Fruit fly (Drosophila melanogaster) whole organism, embryonic: ENCODE measurements around the gene CG13893.

Experiments
- ATbp ChIP-seq: fragments of 200-800 bp; sonication (Bioruptor generic); optimal IDR thresholded peaks from 2 replicates; lab custom pipeline; 2017; ENCODE audit warnings: missing biosample characterization, mild to moderate bottlenecking, missing genetic modification characterization, missing genetic modification reagents
- Atf-2 ChIP-seq: fragments of 200-800 bp; sonication (Bioruptor generic); optimal IDR thresholded peaks from 2 replicates; lab custom pipeline; 2016; ENCODE audit warnings: missing biosample characterization, missing genetic modification characterization
- B-H1 ChIP-seq: fragments of 200-800 bp; sonication (Bioruptor generic); IDR thresholded peaks from 3 replicates; pipeline ENCODE4 v1.3.6; 2022; ENCODE audit warnings: missing biosample characterization, missing genetic modification characterization
- CG11093 ChIP-seq: fragments of 200-800 bp; sonication (Bioruptor generic); IDR thresholded peaks from 3 replicates; pipeline ENCODE4 v1.3.6; 2022; ENCODE audit warnings: missing biosample characterization, missing genetic modification characterization
- CG12391 ChIP-seq: fragments of 200-800 bp; sonication (Bioruptor generic); optimal IDR thresholded peaks from 3 replicates; lab custom pipeline; 2018; ENCODE audit warnings: missing biosample characterization, mild to moderate bottlenecking, missing genetic modification characterization, moderate library complexity
- CG13296 ChIP-seq: fragments of 200-800 bp; sonication (Bioruptor generic); optimal IDR thresholded peaks from 3 replicates; lab custom pipeline; 2018; ENCODE audit warnings: missing biosample characterization, mild to moderate bottlenecking, missing genetic modification characterization
- CG13624 ChIP-seq: fragments of 200-800 bp; sonication (Bioruptor generic); optimal IDR thresholded peaks from 2 replicates; lab custom pipeline; 2016; ENCODE audit warnings: missing biosample characterization, missing genetic modification characterization
- CG13894 ChIP-seq: fragments of 200-800 bp; sonication (Bioruptor generic); optimal IDR thresholded peaks from 3 replicates; lab custom pipeline; 2018; ENCODE audit warnings: missing biosample characterization, mild to moderate bottlenecking, missing genetic modification characterization, moderate library complexity
- CG14667 ChIP-seq: fragments of 200-800 bp; sonication (Bioruptor generic); IDR thresholded peaks from 2 replicates; pipeline ENCODE4 v1.3.6; 2022; ENCODE audit warnings: missing biosample characterization, missing genetic modification characterization
- CG15696 ChIP-seq: fragments of 200-800 bp; sonication (Bioruptor generic); optimal IDR thresholded peaks from 2 replicates; lab custom pipeline; 2019; ENCODE audit warnings: missing biosample characterization, mild to moderate bottlenecking, missing genetic modification characterization, moderate library complexity
- CG17186 ChIP-seq: fragments of 200-800 bp; sonication (Bioruptor generic); optimal IDR thresholded peaks from 3 replicates; lab custom pipeline; 2017; ENCODE audit warnings: missing biosample characterization, missing genetic modification reagents, missing genetic modification characterization
- CG17568 ChIP-seq: fragments of 200-800 bp; sonication (Bioruptor generic); optimal IDR thresholded peaks from 2 replicates; lab custom pipeline; 2018; ENCODE audit warnings: missing biosample characterization, mild to moderate bottlenecking, missing genetic modification characterization, moderate library complexity
- CG17802 ChIP-seq: fragments of 200-800 bp; sonication (Bioruptor generic); optimal IDR thresholded peaks from 2 replicates; lab custom pipeline; 2018; ENCODE audit warnings: missing biosample characterization, mild to moderate bottlenecking, missing genetic modification characterization, moderate library complexity
- CG18764 ChIP-seq: fragments of 200-800 bp; sonication (Bioruptor generic); optimal IDR thresholded peaks from 3 replicates; lab custom pipeline; 2016; ENCODE audit warnings: missing biosample characterization, missing genetic modification characterization
- CG31365 ChIP-seq: fragments of 200-800 bp; sonication (Bioruptor generic); optimal IDR thresholded peaks from 2 replicates; lab custom pipeline; 2018; ENCODE audit warnings: missing biosample characterization, mild to moderate bottlenecking, missing genetic modification characterization
- CG4730 ChIP-seq: fragments of 200-800 bp; sonication (Bioruptor generic); IDR thresholded peaks from 2 replicates; pipeline ENCODE4 v1.3.6; 2022; ENCODE audit warnings: missing biosample characterization, missing genetic modification characterization
- CG8281 ChIP-seq: fragments of 200-800 bp; sonication (Bioruptor generic); optimal IDR thresholded peaks from 2 replicates; lab custom pipeline; 2018; ENCODE audit warnings: missing biosample characterization, mild to moderate bottlenecking, missing genetic modification characterization, moderate library complexity
- CG8359 ChIP-seq: fragments of 200-800 bp; sonication (Bioruptor generic); optimal IDR thresholded peaks from 2 replicates; lab custom pipeline; 2017; ENCODE audit warnings: missing biosample characterization, mild to moderate bottlenecking, missing genetic modification characterization, borderline replicate concordance
- CG9932 ChIP-seq: fragments of 200-800 bp; sonication (Bioruptor generic); IDR thresholded peaks from 2 replicates; pipeline ENCODE4 v1.3.6; 2022; ENCODE audit warnings: missing biosample characterization, missing genetic modification characterization
- Dfd ChIP-seq, 2 experiments: fragments of >200 bp; optimal IDR thresholded peaks; 2 replicates each; lab custom pipeline; 2017; ENCODE audit warnings: missing biosample characterization in 2 of 2, missing genetic modification characterization in 2 of 2
- Elba2 ChIP-seq: fragments of 200-800 bp; sonication (Bioruptor generic); optimal IDR thresholded peaks from 3 replicates; lab custom pipeline; 2016; ENCODE audit warnings: missing biosample characterization, missing genetic modification characterization
- Gsc ChIP-seq: fragments of 200-800 bp; sonication (Bioruptor generic); IDR thresholded peaks from 2 replicates; pipeline ENCODE4 v1.3.6; 2022; ENCODE audit warnings: missing biosample characterization, missing genetic modification characterization
- H2.0 ChIP-seq: fragments of 200-800 bp; sonication (Bioruptor generic); IDR thresholded peaks from 2 replicates; pipeline ENCODE4 v1.3.6; 2022; ENCODE audit warnings: missing biosample characterization, missing genetic modification characterization
- Hr51 ChIP-seq, 2 experiments: fragments of 200-800 bp; sonication (Bioruptor generic); optimal IDR thresholded peaks; 2 replicates in 1 of 2; 3 replicates in 1 of 2; lab custom pipeline; 2016 to 2018; ENCODE audit warnings: missing biosample characterization in 2 of 2, missing genetic modification characterization in 2 of 2, mild to moderate bottlenecking in 1 of 2, moderate library complexity in 1 of 2
- Nf-YB ChIP-seq: fragments of 200-800 bp; sonication (Bioruptor generic); optimal IDR thresholded peaks from 3 replicates; lab custom pipeline; 2019; ENCODE audit warnings: missing biosample characterization, mild to moderate bottlenecking, missing genetic modification characterization, moderate library complexity
- Rfx ChIP-seq: fragments of 200-800 bp; sonication (Bioruptor generic); IDR thresholded peaks from 2 replicates; pipeline ENCODE4 v1.3.6; 2022; ENCODE audit warnings: missing biosample characterization, missing genetic modification characterization
- aop ChIP-seq: fragments of 200-800 bp; sonication (Bioruptor generic); IDR thresholded peaks from 2 replicates; pipeline ENCODE4 v1.3.6; 2022; ENCODE audit warnings: missing biosample characterization, missing genetic modification characterization
- ap ChIP-seq: fragments of 200-800 bp; sonication (Bioruptor generic); IDR thresholded peaks from 2 replicates; pipeline ENCODE4 v1.3.6; 2022; ENCODE audit warnings: missing biosample characterization, missing genetic modification characterization
- ci ChIP-seq: fragments of 200-800 bp; sonication (Bioruptor generic); IDR thresholded peaks from 3 replicates; pipeline ENCODE4 v1.3.6; 2022; ENCODE audit warnings: missing biosample characterization, missing genetic modification characterization
- corto ChIP-seq: fragments of 200-800 bp; sonication (Bioruptor generic); optimal IDR thresholded peaks from 2 replicates; lab custom pipeline; 2016; ENCODE audit warnings: missing biosample characterization, mild to moderate bottlenecking, missing genetic modification characterization, moderate library complexity
- dimm ChIP-seq: fragments of 200-800 bp; sonication (Bioruptor generic); IDR thresholded peaks from 2 replicates; pipeline ENCODE4 v1.3.6; 2022; ENCODE audit warnings: missing biosample characterization, missing genetic modification characterization
- dysf ChIP-seq: fragments of 200-800 bp; sonication (Bioruptor generic); IDR thresholded peaks from 3 replicates; pipeline ENCODE4 v1.3.6; 2022; ENCODE audit warnings: missing biosample characterization, missing genetic modification characterization
- fd3F ChIP-seq: fragments of 200-800 bp; sonication (Bioruptor generic); optimal IDR thresholded peaks from 2 replicates; lab custom pipeline; 2018; ENCODE audit warnings: missing biosample characterization, mild to moderate bottlenecking, missing genetic modification characterization, moderate library complexity
- gt ChIP-seq: fragments of 200-800 bp; sonication (Bioruptor generic); IDR thresholded peaks from 2 replicates; pipeline ENCODE4 v1.3.6; 2022; ENCODE audit warnings: missing biosample characterization, missing genetic modification characterization
- hb ChIP-seq: fragments of 200-800 bp; sonication (Bioruptor generic); IDR thresholded peaks from 3 replicates; pipeline ENCODE4 v1.3.6; 2022; ENCODE audit warnings: missing biosample characterization, missing genetic modification characterization; ENCODE audit not compliant: partially characterized antibody
- jigr1 ChIP-seq: fragments of 200-800 bp; sonication (Bioruptor generic); IDR thresholded peaks from 3 replicates; pipeline ENCODE4 v1.3.6; 2022; ENCODE audit warnings: missing biosample characterization, missing genetic modification characterization
- jing ChIP-seq: fragments of 200-800 bp; sonication (Bioruptor generic); optimal IDR thresholded peaks from 2 replicates; lab custom pipeline; 2018; ENCODE audit warnings: missing biosample characterization, mild to moderate bottlenecking, missing genetic modification characterization
- kay ChIP-seq: fragments of 200-800 bp; sonication (Bioruptor generic); optimal IDR thresholded peaks from 2 replicates; lab custom pipeline; 2016; ENCODE audit warnings: missing biosample characterization, missing genetic modification characterization
- mld ChIP-seq: fragments of 200-800 bp; sonication (Bioruptor generic); IDR thresholded peaks from 3 replicates; pipeline ENCODE4 v1.3.6; 2022; ENCODE audit warnings: missing biosample characterization, missing genetic modification characterization; ENCODE audit not compliant: partially characterized antibody
- oc ChIP-seq: fragments of 200-800 bp; sonication (Bioruptor generic); optimal IDR thresholded peaks from 2 replicates; lab custom pipeline; 2018; ENCODE audit warnings: missing biosample characterization, mild to moderate bottlenecking, missing genetic modification characterization, moderate library complexity
- pho ChIP-seq: fragments of 200-800 bp; sonication (Bioruptor generic); optimal IDR thresholded peaks from 2 replicates; lab custom pipeline; 2016; ENCODE audit warnings: missing biosample characterization, missing genetic modification characterization
- row ChIP-seq: fragments of 200-800 bp; sonication (Bioruptor generic); IDR thresholded peaks from 3 replicates; pipeline ENCODE4 v1.3.6; 2022; ENCODE audit warnings: missing biosample characterization, missing genetic modification characterization
- scrt ChIP-seq: fragments of 200-800 bp; sonication (Bioruptor generic); optimal IDR thresholded peaks from 2 replicates; lab custom pipeline; 2018; ENCODE audit warnings: missing biosample characterization, mild to moderate bottlenecking, missing genetic modification characterization, moderate library complexity
- shn ChIP-seq: fragments of 200-800 bp; sonication (Bioruptor generic); optimal IDR thresholded peaks from 3 replicates; lab custom pipeline; 2016; ENCODE audit warnings: missing biosample characterization, missing genetic modification characterization
- sim ChIP-seq: fragments of 200-800 bp; sonication (Bioruptor generic); IDR thresholded peaks from 2 replicates; pipeline ENCODE4 v1.3.6; 2022; ENCODE audit warnings: missing biosample characterization, missing genetic modification characterization
- slp2 ChIP-seq: fragments of 200-800 bp; sonication (Bioruptor generic); optimal IDR thresholded peaks from 2 replicates; lab custom pipeline; 2016; ENCODE audit warnings: missing biosample characterization, missing genetic modification characterization
- stwl ChIP-seq: fragments of 200-800 bp; sonication (Bioruptor generic); optimal IDR thresholded peaks from 3 replicates; lab custom pipeline; 2018; ENCODE audit warnings: missing biosample characterization, mild to moderate bottlenecking, missing genetic modification characterization, moderate library complexity
- twi ChIP-seq: fragments of 200-800 bp; optimal IDR thresholded peaks from 2 replicates; lab custom pipeline; 2019; ENCODE audit warnings: missing biosample characterization, mild to moderate bottlenecking, missing genetic modification characterization, moderate library complexity
- wek ChIP-seq: fragments of 200-800 bp; sonication (Bioruptor generic); optimal IDR thresholded peaks from 3 replicates; lab custom pipeline; 2018; ENCODE audit warnings: missing biosample characterization, mild to moderate bottlenecking, missing genetic modification characterization, moderate library complexity
- zen ChIP-seq: fragments of 200-800 bp; sonication (Bioruptor generic); optimal IDR thresholded peaks from 3 replicates; lab custom pipeline; 2018; ENCODE audit warnings: missing biosample characterization, mild to moderate bottlenecking, missing genetic modification characterization, moderate library complexity

The CG13893 gene

dm6 chr3L:614751-615424 lies 11.1 kb upstream of the CG13893 start (continued):
- TF ChIP-seq Atf-2 (GFP tag; lab: Kevin White, UChicago) (no peak), sim (GFP tag; lab: Robert Waterston, UW) (peak; percentile 47; the same call in 1 of the 2 replicates), aop (GFP tag; lab: Robert Waterston, UW) (no peak), shn (no peak), CG17186 (no peak), CG9932 (peak; percentile 41; the same call in 1 of the 2 replicates), CG31365 (no peak), gt (GFP tag; lab: Robert Waterston, UW) (no peak), CG8359 (peak; percentile 55), CG11093 (no peak), ap (GFP tag; lab: Robert Waterston, UW) (0 out of 2 replicates have a peak, but pooled peaks have one; percentile 9), CG18764 (GFP tag; lab: Kevin White, UChicago) (peak; percentile 1), CG13624 (no peak), pho (GFP tag; lab: Kevin White, UChicago) (no peak), kay (no peak), corto (GFP tag; lab: Kevin White, UChicago) (no peak), CG8281 (tag; lab: Kevin White, UChicago) (no peak), CG17802 (no peak), H2.0 (GFP tag; lab: Robert Waterston, UW) (no peak), hb (no peak), CG17568 (GFP tag; lab: Kevin White, UChicago) (peak; percentile 36), dysf (no peak), Hr51 (GFP tag; optimal IDR thresholded peaks at IDR 0.05; lab: Kevin White, UChicago) (no peak), wek (peak; percentile 72), dimm (GFP tag; lab: Robert Waterston, UW) (no peak), Rfx (no peak), scrt (GFP tag; lab: Kevin White, UChicago) (no peak), oc (tag; lab: Kevin White, UChicago) (peak; percentile 89), Dfd (GFP tag; optimal IDR thresholded peaks at IDR 0.05; lab: Kevin White, UChicago) (no peak), mld (GFP tag; lab: Robert Waterston, UW) (no peak), CG13296 (GFP tag; lab: Kevin White, UChicago) (no peak), zen (tag; lab: Kevin White, UChicago) (no peak), CG13894 (tag; lab: Kevin White, UChicago) (no peak), CG4730 (GFP tag; lab: Robert Waterston, UW) (0 out of 2 replicates have a peak, but pooled peaks have one; percentile 24), CG15696 (tag; lab: Kevin White, UChicago) (peak; percentile 22), row (GFP tag; lab: Robert Waterston, UW) (no peak), B-H1 (GFP tag; lab: Robert Waterston, UW) (no peak), fd3F (GFP tag; lab: Kevin White, UChicago) (no peak), stwl (tag; lab: Kevin White, UChicago) (no peak), CG12391 (no peak), Gsc (GFP tag; lab: Robert Waterston, UW) (no peak), ATbp (GFP tag; lab: Kevin White, UChicago) (peak; percentile 77), jigr1 (no peak), slp2 (GFP tag; lab: Kevin White, UChicago) (no peak), Elba2 (no peak), CG14667 (0 out of 2 replicates have a peak, but pooled peaks have one; percentile 10), Nf-YB (GFP tag; lab: Kevin White, UChicago) (peak; percentile 22), twi (peak; percentile 6), ci (GFP tag; lab: Robert Waterston, UW) (peak; percentile 86), jing (GFP tag; lab: Kevin White, UChicago) (no peak)
